Worm (Caenorhabditis elegans): ENCODE data around the gene ced-4.

ced-4 gene

ce11 chrIII:4844327-4844726, 7.8 kb upstream of the ced-4 start, which contains the start of the genes clec-157 and fkh-5:
Gene clec-157 (minus strand): TSS chrIII:4844427.
Gene fkh-5 (plus strand): TSS chrIII:4844662.
- TF ChIP-seq hlh-4 (tag; optimal IDR thresholded peaks at IDR 0.05) (no peak), aha-1 (tag; optimal IDR thresholded peaks at IDR 0.05) (no peak), xbp-1 (tag; optimal IDR thresholded peaks at IDR 0.05) (no peak), nhr-85 (tag) (no peak), ceh-8 (GFP tag; optimal IDR thresholded peaks at IDR 0.05) (no peak), hlh-17 (GFP tag; optimal IDR thresholded peaks at IDR 0.05; ENCODE audit: borderline replicate concordance) (no peak), sup-37 (GFP tag; optimal IDR thresholded peaks at IDR 0.05) (no peak), hpl-2 (GFP tag; optimal IDR thresholded peaks at IDR 0.05) (no peak), ztf-11 (tag; optimal IDR thresholded peaks at IDR 0.05) (no peak), mep-1 (tag; optimal IDR thresholded peaks at IDR 0.05) (no peak), skn-1 (tag; optimal IDR thresholded peaks at IDR 0.05) (no peak), pqm-1 (tag; optimal IDR thresholded peaks at IDR 0.05) (no peak), unc-62 (GFP tag; optimal IDR thresholded peaks at IDR 0.05) (no peak), alr-1 (tag; optimal IDR thresholded peaks at IDR 0.05; ENCODE audit: borderline replicate concordance) (no peak), grh-1 (GFP tag; IDR thresholded peaks at IDR 0.05) (no peak), tbx-2 (tag; optimal IDR thresholded peaks at IDR 0.05) (no peak), nhr-28 (tag; optimal IDR thresholded peaks at IDR 0.05) (no peak), F16B12.6 (tag; optimal IDR thresholded peaks at IDR 0.05) (no peak)

ce11 chrIII:4849739-4850138, 2.4 kb upstream of the ced-4 start, which contains the start of gene nonu-1:
Gene nonu-1 (minus strand): TSS chrIII:4849907.
- no peak for TF ChIP-seq ceh-63 (GFP tag; optimal IDR thresholded peaks at IDR 0.05)
- TF ChIP-seq lin-35 (GFP tag; optimal IDR thresholded peaks at IDR 0.05): peak in 1 of 2 experiments; percentile 21
- TF ChIP-seq pag-3 (tag; optimal IDR thresholded peaks at IDR 0.05; ENCODE audit: borderline replicate concordance, insufficient read depth): no peak
- peak; percentile 0 for TF ChIP-seq fkh-4 (tag; optimal IDR thresholded peaks at IDR 0.05; ENCODE audit: borderline replicate concordance)
- no peak for TF ChIP-seq efl-1 (optimal IDR thresholded peaks at IDR 0.05)
- peak in 1 of 2 experiments; percentile 78 for TF ChIP-seq efl-1 (GFP tag; optimal IDR thresholded peaks at IDR 0.05 in 1 of 2)
- TF ChIP-seq elt-2 (tag; optimal IDR thresholded peaks at IDR 0.05): peak; percentile 9
- TF ChIP-seq rnt-1 (tag; optimal IDR thresholded peaks at IDR 0.05): peak; percentile 13
- no peak for TF ChIP-seq aly-2 (tag; optimal IDR thresholded peaks at IDR 0.05)
- peak; percentile 6 for TF ChIP-seq fkh-8 (tag; optimal IDR thresholded peaks at IDR 0.05)
- peak in 1 of 2 experiments; percentile 12 for TF ChIP-seq mdl-1 (tag; optimal IDR thresholded peaks at IDR 0.05)
- peak; percentile 8 for TF ChIP-seq alr-1 (tag; optimal IDR thresholded peaks at IDR 0.05; ENCODE audit: borderline replicate concordance)
- TF ChIP-seq aha-1 (tag; optimal IDR thresholded peaks at IDR 0.05): no peak
- TF ChIP-seq unc-98 (GFP tag; IDR thresholded peaks at IDR 0.05): no peak
- TF ChIP-seq efl-3 (GFP tag; optimal IDR thresholded peaks at IDR 0.05): no peak
- no peak for TF ChIP-seq egl-27 (tag; optimal IDR thresholded peaks at IDR 0.05)
- TF ChIP-seq irx-1 (tag; optimal IDR thresholded peaks at IDR 0.05): no peak
- no peak for TF ChIP-seq sptf-1 (tag; optimal IDR thresholded peaks at IDR 0.05)
- TF ChIP-seq elt-3 (tag; optimal IDR thresholded peaks at IDR 0.05): no peak

ce11 chrIII:4850139-4850538, 2.0 kb upstream of the ced-4 start, which contains the start of gene F26A1.1:
Gene F26A1.1 (plus strand): TSS chrIII:4850507.
- TF ChIP-seq aha-1 (tag; optimal IDR thresholded peaks at IDR 0.05) (no peak), lin-35 (GFP tag; optimal IDR thresholded peaks at IDR 0.05) (peak; percentile 57 to 68), unc-86 (tag; optimal IDR thresholded peaks at IDR 0.05) (no peak), efl-1 (optimal IDR thresholded peaks at IDR 0.05) (peak; percentile 20 to 65), efl-1 (GFP tag; optimal IDR thresholded peaks at IDR 0.05 in 1 of 2) (peak; percentile 76 to 96), snu-23 (GFP tag; optimal IDR thresholded peaks at IDR 0.05) (peak; percentile 41), nhr-71 (tag; optimal IDR thresholded peaks at IDR 0.05) (peak; percentile 22), lir-3 (tag; optimal IDR thresholded peaks at IDR 0.05; ENCODE audit: poor library complexity) (no peak), ceh-82 (tag; optimal IDR thresholded peaks at IDR 0.05) (peak in 1 of 3 experiments; percentile 6), nhr-19 (GFP tag; conservative IDR thresholded peaks at IDR 0.05) (no peak), egl-27 (tag; optimal IDR thresholded peaks at IDR 0.05) (no peak), skn-1 (tag; optimal IDR thresholded peaks at IDR 0.05) (peak; percentile 14), rnt-1 (tag; optimal IDR thresholded peaks at IDR 0.05) (peak; percentile 4), dpl-1 (GFP tag; optimal IDR thresholded peaks at IDR 0.05) (peak; percentile 56 to 76 (median 70)), F16B12.6 (tag; optimal IDR thresholded peaks at IDR 0.05) (peak; percentile 82), lsy-2 (tag; optimal IDR thresholded peaks at IDR 0.05) (peak; percentile 50 to 67), C04F5.9 (tag; optimal IDR thresholded peaks at IDR 0.05) (no peak), alr-1 (tag; optimal IDR thresholded peaks at IDR 0.05; ENCODE audit: borderline replicate concordance) (no peak), nhr-237 (tag; optimal IDR thresholded peaks at IDR 0.05) (no peak), C16A3.4 (tag; optimal IDR thresholded peaks at IDR 0.05) (peak; percentile 23), nhr-90 (tag; optimal IDR thresholded peaks at IDR 0.05; ENCODE audit: poor library complexity) (peak; percentile 7), nhr-84 (tag; optimal IDR thresholded peaks at IDR 0.05) (no peak), fos-1 (tag; optimal IDR thresholded peaks at IDR 0.05) (no peak)
